Worm (Caenorhabditis elegans) whole organism, young adult: ENCODE results near the gene plep-1.

Experiments used
- B0261.1 ChIP-seq: sonication (generic microtip); optimal IDR thresholded peaks from 2 replicates; lab custom pipeline; 2016; ENCODE audit warnings: mild to moderate bottlenecking, missing genetic modification characterization, moderate library complexity, missing compliant biosample characterization
- F49E8.2 ChIP-seq: sonication (generic microtip); optimal IDR thresholded peaks from 3 replicates; lab custom pipeline; 2017; ENCODE audit warnings: missing genetic modification characterization, mild to moderate bottlenecking, missing compliant biosample characterization, antibody characterized with exemption, moderate library complexity; ENCODE audit not compliant: insufficient read depth
- Y67H2A.10 ChIP-seq: fragments of 200-800 bp; sonication (Bioruptor generic); conservative IDR thresholded peaks from 2 replicates; pipeline ENCODE4 v1.3.6; 2022; ENCODE audit warnings: missing genetic modification reagents, missing genetic modification characterization, missing compliant biosample characterization
- Y79H2A.3 ChIP-seq: fragments of 200-800 bp; sonication (Bioruptor generic); conservative IDR thresholded peaks from 2 replicates; pipeline ENCODE4 v1.3.6; 2022; ENCODE audit warnings: missing genetic modification reagents, missing genetic modification characterization, missing compliant biosample characterization
- ama-1 ChIP-seq, 3 experiments: fragments of 150-350 bp in 1 of 3; sonication (generic microtip) in 2 of 3; optimal IDR thresholded peaks; 2 replicates each; lab custom pipeline; 2014 to 2018; ENCODE audit warnings: missing biosample characterization in 2 of 3, missing genetic modification characterization in 2 of 3, missing genetic modification reagents in 2 of 3
- bed-1 ChIP-seq: fragments of 200-800 bp; sonication (Bioruptor generic); IDR thresholded peaks from 2 replicates; pipeline ENCODE4 v1.3.6; 2022; ENCODE audit warnings: missing genetic modification reagents, missing genetic modification characterization, missing compliant biosample characterization
- hlh-12 ChIP-seq: sonication (generic microtip); optimal IDR thresholded peaks from 2 replicates; lab custom pipeline; 2016; ENCODE audit warnings: missing genetic modification characterization, missing compliant biosample characterization
- hsf-1 ChIP-seq: fragments of 200-800 bp; sonication (Bioruptor generic); IDR thresholded peaks from 2 replicates; pipeline ENCODE4 v1.3.6; 2022; ENCODE audit warnings: missing genetic modification reagents, missing genetic modification characterization, missing compliant biosample characterization
- nhr-90 ChIP-seq: sonication (generic microtip); optimal IDR thresholded peaks from 2 replicates; lab custom pipeline; 2016; ENCODE audit warnings: missing genotype, mild to moderate bottlenecking, missing genetic modification characterization, missing compliant biosample characterization
- pha-4 ChIP-seq: fragments of 150-350 bp; sonication (generic microtip); optimal IDR thresholded peaks from 2 replicates; lab custom pipeline; 2014; ENCODE audit warnings: missing biosample characterization, missing genetic modification reagents, missing genetic modification characterization
- rcor-1 ChIP-seq: fragments of 200-800 bp; sonication (Bioruptor generic); IDR thresholded peaks from 2 replicates; pipeline ENCODE4 v1.3.6; 2022; ENCODE audit warnings: missing genetic modification reagents, missing genetic modification characterization, missing compliant biosample characterization
- somi-1 ChIP-seq: fragments of 200-800 bp; sonication (Bioruptor generic); optimal IDR thresholded peaks from 2 replicates; lab custom pipeline; 2018; ENCODE audit warnings: mild to moderate bottlenecking, missing genetic modification characterization, missing compliant biosample characterization
- unc-62 ChIP-seq: fragments of 150-350 bp; optimal IDR thresholded peaks from 2 replicates; lab custom pipeline; 2014; ENCODE audit warnings: missing biosample characterization, missing genetic modification reagents, missing genetic modification characterization

DNA sequence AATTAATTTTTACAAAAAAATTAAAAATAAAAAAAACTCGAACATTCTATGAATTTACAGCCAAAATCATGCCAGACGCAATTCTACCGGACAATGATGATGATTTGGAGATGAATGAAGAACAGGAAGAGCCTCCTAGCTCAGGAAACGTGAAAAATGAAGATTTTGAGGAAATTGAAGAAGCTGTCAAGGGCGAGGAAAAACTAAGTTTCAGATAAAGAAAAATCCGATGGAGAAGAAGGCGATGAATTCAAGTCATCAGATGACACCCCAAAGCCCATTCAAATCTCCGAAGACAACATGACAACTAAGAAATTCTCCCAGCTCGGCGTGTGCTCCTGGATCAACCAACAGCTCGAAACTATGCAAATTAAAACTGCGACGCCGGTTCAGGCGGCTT is 9.8 kb upstream of the plep-1 start, which contains the start of gene Y52E8A.1:
- TF ChIP-seq unc-62 (GFP tag; lab: Kevin White, UChicago) (no peak), Y79H2A.3 (GFP tag; lab: Robert Waterston, UW) (no peak), Y67H2A.10 (GFP tag; lab: Robert Waterston, UW) (no peak), bed-1 (no peak), rcor-1 (no peak), ama-1 (optimal IDR thresholded peaks at IDR 0.05; lab: Kevin White, UChicago) (no peak), ama-1 (GFP tag; optimal IDR thresholded peaks at IDR 0.05; lab: Kevin White, UChicago) (no peak), somi-1 (GFP tag; lab: Kevin White, UChicago) (no peak), pha-4 (tag; lab: Kevin White, UChicago) (no peak), B0261.1 (tag; lab: Kevin White, UChicago) (no peak), F49E8.2 (no peak), hlh-12 (tag; lab: Kevin White, UChicago) (no peak), nhr-90 (tag; lab: Kevin White, UChicago) (no peak), hsf-1 (no peak)
